Worm (Caenorhabditis elegans) whole organism, L4 larva: ENCODE measurements around the gene T22D1.18.

Experiments
- fkh-10 ChIP-seq: fragments of 150-350 bp; optimal IDR thresholded peaks from 2 replicates; lab custom pipeline; 2014; ENCODE audit warnings: missing biosample characterization, missing genetic modification reagents, missing genetic modification characterization
- lir-3 ChIP-seq: sonication (generic microtip); optimal IDR thresholded peaks from 2 replicates; lab custom pipeline; 2016; ENCODE audit warnings: mild to moderate bottlenecking, missing genetic modification characterization, missing compliant biosample characterization
- madf-9 ChIP-seq: fragments of 200-800 bp; sonication (Bioruptor generic); conservative IDR thresholded peaks from 2 replicates; pipeline ENCODE4 v1.3.6; 2022; ENCODE audit warnings: missing genetic modification reagents, missing genetic modification characterization, missing compliant biosample characterization
- nhr-11 ChIP-seq: fragments of 150-350 bp; optimal IDR thresholded peaks from 2 replicates; lab custom pipeline; 2014; ENCODE audit warnings: missing biosample characterization, missing genetic modification characterization
- nhr-111 ChIP-seq: fragments of 200-800 bp; sonication (Bioruptor generic); optimal IDR thresholded peaks from 2 replicates; lab custom pipeline; 2018; ENCODE audit warnings: mild to moderate bottlenecking, missing genetic modification characterization, missing compliant biosample characterization
- nhr-237 ChIP-seq: sonication (generic microtip); optimal IDR thresholded peaks from 2 replicates; lab custom pipeline; 2017; ENCODE audit warnings: missing biosample characterization, missing genetic modification characterization
- pqm-1 ChIP-seq: sonication (generic microtip); optimal IDR thresholded peaks from 2 replicates; lab custom pipeline; 2017; ENCODE audit warnings: missing biosample characterization, missing genetic modification characterization
- zag-1 ChIP-seq: fragments of 150-350 bp; optimal IDR thresholded peaks from 2 replicates; lab custom pipeline; 2014; ENCODE audit warnings: missing biosample characterization, missing genetic modification characterization

ce11 chrIV:6881183-6881582 is 38.8 kb downstream of the T22D1.18 start:
- peak; percentile 55 for TF ChIP-seq nhr-11 (tag; lab: Kevin White, UChicago)
- no peak for TF ChIP-seq nhr-111 (GFP tag; lab: Kevin White, UChicago)
- peak; percentile 14 for TF ChIP-seq fkh-10 (GFP tag; lab: Kevin White, UChicago)
- no peak for TF ChIP-seq lir-3 (tag; lab: Kevin White, UChicago)
- TF ChIP-seq nhr-237 (tag; lab: Kevin White, UChicago): no peak
- 0 out of 2 replicates have a peak, but pooled peaks have one; percentile 11 for TF ChIP-seq madf-9 (GFP tag; lab: Robert Waterston, UW)
- no peak for TF ChIP-seq zag-1 (tag; lab: Kevin White, UChicago)
- no peak for TF ChIP-seq pqm-1 (tag; lab: Kevin White, UChicago)
